Worm (Caenorhabditis elegans): ENCODE data around the gene Y47D7A.3.

DNA sequence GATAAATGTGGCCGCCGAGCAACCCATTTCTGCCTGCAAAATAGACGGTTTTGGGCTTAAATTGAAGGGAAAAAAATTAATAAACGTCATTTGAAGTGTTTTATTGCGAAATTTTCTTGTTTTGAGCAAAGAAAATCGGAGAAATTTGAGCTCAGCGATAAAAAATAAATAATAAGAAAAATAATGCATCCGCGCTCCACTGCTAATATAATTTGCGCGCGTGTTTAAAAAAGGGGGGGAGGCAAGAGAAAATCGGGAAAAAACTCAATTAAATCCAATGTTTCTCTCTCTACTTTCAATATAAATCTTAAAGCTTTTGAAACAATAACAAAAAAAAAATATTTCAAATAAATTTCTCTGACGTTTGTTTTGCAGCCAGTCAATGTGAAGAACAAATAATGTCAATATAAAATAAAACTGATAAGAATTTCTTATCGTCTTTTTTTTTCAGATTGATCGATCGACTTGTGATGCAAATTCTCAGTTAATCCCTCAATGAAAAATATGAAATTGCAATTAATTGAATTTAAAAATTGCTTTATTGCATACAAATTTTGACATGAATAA is 39.9 kb downstream of the Y47D7A.3 start, which contains the start of gene rft-2:
- TF ChIP-seq fos-1 (tag; optimal IDR thresholded peaks at IDR 0.05) (no peak), nhr-237 (tag; optimal IDR thresholded peaks at IDR 0.05) (no peak), unc-39 (tag; optimal IDR thresholded peaks at IDR 0.05) (no peak), pha-4 (GFP tag; IDR thresholded peaks at IDR 0.05) (no peak), pha-4 (tag; optimal IDR thresholded peaks at IDR 0.05) (no peak), Y75B8A.6 (GFP tag; IDR thresholded peaks at IDR 0.05) (no peak), lin-38 (GFP tag; IDR thresholded peaks at IDR 0.05) (peak; percentile 97), lin-13 (GFP tag; optimal IDR thresholded peaks at IDR 0.05) (no peak), nhr-10 (tag; optimal IDR thresholded peaks at IDR 0.05) (no peak), ceh-44 (GFP tag; IDR thresholded peaks at IDR 0.05) (no peak), hlh-11 (tag; optimal IDR thresholded peaks at IDR 0.05) (peak; percentile 35)

Measured in whole organism, L4 larva.